Fruit fly (Drosophila melanogaster) whole organism, prepupa: ENCODE data around the gene alpha-Spec.

Source experiments
- Smox ChIP-seq: fragments of 200-800 bp; sonication (Bioruptor generic); optimal IDR thresholded peaks from 3 replicates; lab custom pipeline; 2016; ENCODE audit warnings: missing biosample characterization, missing genetic modification characterization
- ss ChIP-seq, 2 experiments: fragments of 200-800 bp; sonication (Bioruptor generic); optimal IDR thresholded peaks; 2 replicates in 1 of 2; 3 replicates in 1 of 2; lab custom pipeline; 2017 to 2018; ENCODE audit warnings: mild to moderate bottlenecking in 2 of 2, missing biosample characterization in 2 of 2, missing genetic modification characterization in 2 of 2, moderate library complexity in 1 of 2

DNA sequence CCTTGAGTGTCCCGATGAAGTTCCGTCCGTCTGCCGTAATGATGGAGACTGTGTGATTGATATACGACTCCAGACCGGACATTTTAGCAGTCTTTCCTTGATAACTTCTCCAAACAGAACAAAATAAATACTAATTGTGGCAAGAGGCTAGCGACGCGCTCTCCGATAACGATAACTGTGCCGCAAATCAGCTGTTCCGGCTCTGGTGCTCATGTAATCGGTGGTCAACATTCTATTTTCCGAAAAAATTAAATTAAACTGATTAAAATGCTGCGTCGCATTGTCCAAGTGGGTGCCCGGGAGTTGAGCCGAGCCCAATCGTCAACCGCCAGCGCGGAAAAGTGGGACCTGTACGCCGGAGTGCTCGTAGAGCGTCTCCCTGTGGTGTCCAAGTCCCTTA is 17.9 kb downstream of the alpha-Spec start, which contains the start of the genes CG2021 and mRpL46:
- TF ChIP-seq ss (GFP tag; optimal IDR thresholded peaks at IDR 0.05; lab: Kevin White, UChicago) = no peak
- TF ChIP-seq Smox (GFP tag; lab: Kevin White, UChicago) = no peak
